Worm (Caenorhabditis elegans) whole organism, L1 larva: ENCODE measurements around the gene Y59C2A.3.

Experiments
- ama-1 ChIP-seq: fragments of 150-350 bp; optimal IDR thresholded peaks from 2 replicates; lab custom pipeline; 2014
- ceh-88 ChIP-seq: fragments of 200-800 bp; sonication (Bioruptor generic); IDR thresholded peaks from 2 replicates; pipeline ENCODE4 v1.3.6; 2022; ENCODE audit warnings: missing genetic modification characterization, missing compliant biosample characterization
- elt-2 ChIP-seq: sonication (generic microtip); optimal IDR thresholded peaks from 2 replicates; lab custom pipeline; 2016; ENCODE audit warnings: missing genetic modification characterization, mild to moderate bottlenecking, inconsistent platforms, missing compliant biosample characterization, missing genetic modification reagents
- jun-1 ChIP-seq: fragments of 150-350 bp; optimal IDR thresholded peaks from 2 replicates; lab custom pipeline; 2014; ENCODE audit warnings: missing biosample characterization, missing genetic modification reagents, missing genetic modification characterization
- lir-3 ChIP-seq: sonication (generic microtip); optimal IDR thresholded peaks from 2 replicates; lab custom pipeline; 2016; ENCODE audit warnings: mild to moderate bottlenecking, missing genetic modification characterization, moderate library complexity, missing compliant biosample characterization; ENCODE audit not compliant: poor library complexity
- lsy-2 ChIP-seq, 2 experiments: fragments of 150-350 bp; optimal IDR thresholded peaks; 2 replicates each; lab custom pipeline; 2014; ENCODE audit warnings: missing biosample characterization in 2 of 2, missing genetic modification characterization in 2 of 2
- nhr-237 ChIP-seq: fragments of 150-350 bp; optimal IDR thresholded peaks from 2 replicates; lab custom pipeline; 2014; ENCODE audit warnings: missing biosample characterization, missing genetic modification characterization
- nhr-77 ChIP-seq: fragments of 150-350 bp; optimal IDR thresholded peaks from 2 replicates; lab custom pipeline; 2014; ENCODE audit warnings: missing biosample characterization, missing genetic modification characterization
- sptf-1 ChIP-seq: fragments of 150-350 bp; optimal IDR thresholded peaks from 2 replicates; lab custom pipeline; 2014; ENCODE audit warnings: missing biosample characterization, missing genetic modification characterization
- unc-62 ChIP-seq: fragments of 150-350 bp; optimal IDR thresholded peaks from 2 replicates; lab custom pipeline; 2014; ENCODE audit warnings: missing biosample characterization, missing genetic modification reagents, missing genetic modification characterization

DNA sequence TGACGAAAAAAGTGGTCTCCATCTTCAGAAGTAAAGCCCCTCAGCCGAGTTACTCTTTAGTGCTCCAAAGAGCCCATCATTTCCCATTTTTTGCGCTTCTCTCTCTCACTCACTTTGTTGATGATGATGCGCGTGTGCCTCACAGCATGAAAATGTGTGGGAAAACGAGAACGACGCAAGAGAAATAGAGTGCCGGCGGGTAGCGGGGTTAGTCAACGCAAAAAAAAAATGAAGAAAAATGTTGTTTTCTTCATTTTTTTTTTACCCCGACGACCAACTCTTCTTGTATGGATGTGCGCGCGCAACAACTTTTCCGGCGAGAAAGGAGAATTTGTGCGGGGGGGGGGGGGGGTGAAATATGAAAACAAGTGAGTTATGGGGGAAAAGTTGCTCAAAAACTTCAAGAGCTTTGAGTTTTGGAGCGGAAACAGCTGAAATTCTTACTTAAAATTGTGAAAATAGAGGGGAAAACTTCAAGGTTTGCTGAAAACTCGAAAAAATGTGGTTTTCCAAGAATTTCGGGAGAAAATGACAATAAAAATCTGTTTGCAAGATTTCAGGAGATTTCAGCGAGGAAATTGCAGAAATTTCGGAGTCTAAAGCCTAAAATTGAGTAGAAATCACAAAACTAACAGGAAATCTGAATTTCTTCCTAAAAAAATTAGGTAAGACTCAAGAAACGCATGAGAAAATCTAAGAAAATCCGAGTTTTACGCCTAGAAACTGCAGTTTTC, 22.0 kb downstream of the Y59C2A.3 start, which contains the start of gene C33C12.1:
- TF ChIP-seq nhr-237 (no peak), sptf-1 (tag; lab: Kevin White, UChicago) (no peak), unc-62 (GFP tag; lab: Kevin White, UChicago) (no peak), lir-3 (tag; lab: Kevin White, UChicago) (no peak), ceh-88 (GFP tag; lab: Robert Waterston, UW) (no peak; the same call in 1 of the 2 replicates), ama-1 (lab: Kevin White, UChicago) (no peak), elt-2 (no peak), lsy-2 (tag; optimal IDR thresholded peaks at IDR 0.05; lab: Kevin White, UChicago) (peak in 1 of 2 experiments; percentile 10), nhr-77 (tag; lab: Kevin White, UChicago) (no peak), jun-1 (no peak)
